Worm (Caenorhabditis elegans) whole organism, young adult: ENCODE measurements around the gene kvs-3.

Experiments
- B0261.1 ChIP-seq: sonication (generic microtip); optimal IDR thresholded peaks from 2 replicates; lab custom pipeline; 2016; ENCODE audit warnings: mild to moderate bottlenecking, missing genetic modification characterization, moderate library complexity, missing compliant biosample characterization
- F10E7.11 ChIP-seq: sonication (generic microtip); optimal IDR thresholded peaks from 2 replicates; lab custom pipeline; 2017; ENCODE audit warnings: mild to moderate bottlenecking, missing genetic modification characterization, moderate library complexity, missing compliant biosample characterization
- F23B12.7 ChIP-seq: sonication (generic microtip); optimal IDR thresholded peaks from 2 replicates; lab custom pipeline; 2017; ENCODE audit warnings: missing genetic modification characterization, mild to moderate bottlenecking, missing compliant biosample characterization, antibody characterized with exemption, moderate library complexity; ENCODE audit not compliant: insufficient read depth
- F39B2.1 ChIP-seq: fragments of 200-800 bp; sonication (Bioruptor generic); IDR thresholded peaks from 2 replicates; pipeline ENCODE4 v1.3.6; 2022; ENCODE audit warnings: missing genetic modification reagents, missing genetic modification characterization, missing compliant biosample characterization
- F55B11.4 ChIP-seq: sonication (generic microtip); optimal IDR thresholded peaks from 2 replicates; lab custom pipeline; 2016; ENCODE audit warnings: missing compliant biosample characterization, missing genetic modification characterization, borderline replicate concordance; ENCODE audit not compliant: insufficient read depth
- F57A8.1 ChIP-seq: fragments of 200-800 bp; sonication (Bioruptor generic); optimal IDR thresholded peaks from 2 replicates; lab custom pipeline; 2018; ENCODE audit warnings: mild to moderate bottlenecking, missing genetic modification characterization, moderate library complexity, missing compliant biosample characterization
- K12H6.12 ChIP-seq: fragments of 200-800 bp; sonication (Bioruptor generic); optimal IDR thresholded peaks from 2 replicates; lab custom pipeline; 2018; ENCODE audit warnings: mild to moderate bottlenecking, missing genetic modification characterization, missing compliant biosample characterization
- Y53G8AR.9 ChIP-seq: fragments of 200-800 bp; sonication (Bioruptor generic); conservative IDR thresholded peaks from 2 replicates; pipeline ENCODE4 v1.3.6; 2022; ENCODE audit warnings: missing genetic modification reagents, missing genetic modification characterization, missing compliant biosample characterization
- Y95B8A.8 ChIP-seq: fragments of 200-800 bp; sonication (Bioruptor generic); IDR thresholded peaks from 2 replicates; pipeline ENCODE4 v1.3.6; 2022; ENCODE audit warnings: missing genetic modification reagents, missing genetic modification characterization, missing compliant biosample characterization
- akir-1 ChIP-seq: fragments of 200-800 bp; sonication (Bioruptor generic); optimal IDR thresholded peaks from 2 replicates; lab custom pipeline; 2018; ENCODE audit warnings: mild to moderate bottlenecking, missing genetic modification characterization, moderate library complexity, missing compliant biosample characterization
- ama-1 ChIP-seq, 3 experiments: fragments of 150-350 bp in 1 of 3; sonication (generic microtip) in 2 of 3; optimal IDR thresholded peaks; 2 replicates each; lab custom pipeline; 2014 to 2018; ENCODE audit warnings: missing biosample characterization in 2 of 3, missing genetic modification characterization in 2 of 3, missing genetic modification reagents in 2 of 3
- attf-3 ChIP-seq: fragments of 200-800 bp; sonication (Bioruptor generic); conservative IDR thresholded peaks from 2 replicates; pipeline ENCODE4 v1.3.6; 2022; ENCODE audit warnings: missing genetic modification reagents, missing genetic modification characterization, missing compliant biosample characterization
- attf-5 ChIP-seq: fragments of 200-800 bp; sonication (Bioruptor generic); optimal IDR thresholded peaks from 2 replicates; lab custom pipeline; 2018; ENCODE audit warnings: mild to moderate bottlenecking, missing genetic modification characterization, missing compliant biosample characterization
- bed-2 ChIP-seq: fragments of 200-800 bp; sonication (Bioruptor generic); IDR thresholded peaks from 2 replicates; pipeline ENCODE4 v1.3.6; 2022; ENCODE audit warnings: missing genetic modification reagents, missing genetic modification characterization, missing compliant biosample characterization
- cebp-1 ChIP-seq, 2 experiments: fragments of 200-800 bp in 1 of 2; sonication (Bioruptor generic) in 1 of 2; sonication (generic microtip) in 1 of 2; IDR thresholded peaks in 1 of 2; optimal IDR thresholded peaks in 1 of 2; 2 replicates each; pipeline versions ENCODE4 v1.3.6 to Lab custom; 2017 to 2022; ENCODE audit warnings: missing compliant biosample characterization in 2 of 2, missing genetic modification characterization in 2 of 2, mild to moderate bottlenecking in 1 of 2, missing genetic modification reagents in 1 of 2, moderate library complexity in 1 of 2
- cebp-2 ChIP-seq: fragments of 200-800 bp; sonication (Bioruptor generic); IDR thresholded peaks from 2 replicates; pipeline ENCODE4 v1.3.6; 2022; ENCODE audit warnings: missing genetic modification characterization, missing compliant biosample characterization
- ceh-40 ChIP-seq: fragments of 200-800 bp; sonication (Bioruptor generic); IDR thresholded peaks from 2 replicates; pipeline ENCODE4 v1.3.6; 2022; ENCODE audit warnings: missing genetic modification characterization, missing compliant biosample characterization
- ceh-79 ChIP-seq: sonication (generic microtip); optimal IDR thresholded peaks from 2 replicates; lab custom pipeline; 2017; ENCODE audit warnings: mild to moderate bottlenecking, missing genetic modification characterization, missing compliant biosample characterization
- die-1 ChIP-seq: sonication (generic microtip); optimal IDR thresholded peaks from 2 replicates; lab custom pipeline; 2016; ENCODE audit warnings: missing genotype, mild to moderate bottlenecking, missing genetic modification characterization, missing compliant biosample characterization
- efl-1 ChIP-seq: fragments of 150-350 bp; optimal IDR thresholded peaks from 2 replicates; lab custom pipeline; 2014; ENCODE audit warnings: missing biosample characterization, missing genetic modification reagents, missing genetic modification characterization
- ekl-4 ChIP-seq: fragments of 200-800 bp; sonication (Bioruptor generic); IDR thresholded peaks from 2 replicates; pipeline ENCODE4 v1.3.6; 2022; ENCODE audit warnings: missing genetic modification reagents, missing genetic modification characterization, missing compliant biosample characterization
- fkh-3 ChIP-seq: sonication (generic microtip); optimal IDR thresholded peaks from 2 replicates; lab custom pipeline; 2016; ENCODE audit warnings: mild to moderate bottlenecking, missing genetic modification characterization, missing compliant biosample characterization
- hlh-12 ChIP-seq: sonication (generic microtip); optimal IDR thresholded peaks from 2 replicates; lab custom pipeline; 2016; ENCODE audit warnings: missing genetic modification characterization, missing compliant biosample characterization
- hlh-26 ChIP-seq: fragments of 200-800 bp; sonication (Bioruptor generic); conservative IDR thresholded peaks from 2 replicates; pipeline ENCODE4 v1.3.6; 2022; ENCODE audit warnings: missing genetic modification reagents, missing genetic modification characterization, missing compliant biosample characterization
- let-607 ChIP-seq, 2 experiments: fragments of 200-800 bp in 1 of 2; sonication (Bioruptor generic) in 1 of 2; sonication (generic microtip) in 1 of 2; optimal IDR thresholded peaks; 2 replicates each; lab custom pipeline; 2016 to 2018; ENCODE audit warnings: mild to moderate bottlenecking in 2 of 2, missing compliant biosample characterization in 2 of 2, missing genetic modification characterization in 2 of 2, moderate library complexity in 2 of 2, missing genotype in 1 of 2
- lin-26 ChIP-seq: fragments of 200-800 bp; sonication (Bioruptor generic); IDR thresholded peaks from 2 replicates; pipeline ENCODE4 v1.3.6; 2022; ENCODE audit warnings: missing genetic modification reagents, missing genetic modification characterization, missing compliant biosample characterization
- lin-35 ChIP-seq, 3 experiments: fragments of 150-350 bp in 2 of 3; sonication (generic microtip) in 1 of 3; optimal IDR thresholded peaks; 2 replicates each; lab custom pipeline; 2014 to 2018; ENCODE audit warnings: missing biosample characterization in 3 of 3, missing genetic modification characterization in 3 of 3, missing genetic modification reagents in 3 of 3
- lsy-27 ChIP-seq: sonication (generic microtip); optimal IDR thresholded peaks from 2 replicates; lab custom pipeline; 2017; ENCODE audit warnings: missing genetic modification characterization, mild to moderate bottlenecking, missing compliant biosample characterization, antibody characterized with exemption, missing genotype, borderline replicate concordance; ENCODE audit not compliant: insufficient read depth
- nfyb-1 ChIP-seq: fragments of 200-800 bp; sonication (Bioruptor generic); IDR thresholded peaks from 2 replicates; pipeline ENCODE4 v1.3.6; 2022; ENCODE audit warnings: missing genetic modification reagents, missing genetic modification characterization, missing compliant biosample characterization
- nhr-120 ChIP-seq: fragments of 200-800 bp; sonication (Bioruptor generic); IDR thresholded peaks from 2 replicates; pipeline ENCODE4 v1.3.6; 2022; ENCODE audit warnings: missing genetic modification characterization, missing compliant biosample characterization
- rec-8 ChIP-seq, 2 experiments: sonication (generic microtip); optimal IDR thresholded peaks; 2 replicates each; lab custom pipeline; 2016; ENCODE audit warnings: mild to moderate bottlenecking in 2 of 2, missing genetic modification characterization in 2 of 2, missing genetic modification reagents in 2 of 2, missing genotype in 2 of 2, missing biosample characterization in 1 of 2, missing compliant biosample characterization in 1 of 2, moderate library complexity in 1 of 2
- snpc-1.3 ChIP-seq: sonication (generic microtip); optimal IDR thresholded peaks from 2 replicates; lab custom pipeline; 2017; ENCODE audit warnings: missing genetic modification characterization, mild to moderate bottlenecking, missing compliant biosample characterization, antibody characterized with exemption, moderate library complexity, missing genotype, missing genetic modification reagents; ENCODE audit not compliant: insufficient read depth
- snpc-3.4 ChIP-seq: sonication (generic microtip); optimal IDR thresholded peaks from 2 replicates; lab custom pipeline; 2017; ENCODE audit warnings: missing genetic modification characterization, mild to moderate bottlenecking, missing compliant biosample characterization, antibody characterized with exemption, moderate library complexity, missing genotype, missing genetic modification reagents
- snpc-4 ChIP-seq, 5 experiments: fragments of 150-350 bp in 1 of 5; sonication (generic microtip) in 4 of 5; optimal IDR thresholded peaks; 2 replicates each; lab custom pipeline; 2014 to 2018; ENCODE audit warnings: missing genetic modification characterization in 5 of 5, missing biosample characterization in 3 of 5, antibody characterized with exemption in 2 of 5, mild to moderate bottlenecking in 2 of 5, missing compliant biosample characterization in 2 of 5, missing genotype in 2 of 5, moderate library complexity in 2 of 5, missing genetic modification reagents in 1 of 5
- somi-1 ChIP-seq: fragments of 200-800 bp; sonication (Bioruptor generic); optimal IDR thresholded peaks from 2 replicates; lab custom pipeline; 2018; ENCODE audit warnings: mild to moderate bottlenecking, missing genetic modification characterization, missing compliant biosample characterization
- tlf-1 ChIP-seq: fragments of 200-800 bp; sonication (Bioruptor generic); optimal IDR thresholded peaks from 2 replicates; lab custom pipeline; 2018; ENCODE audit warnings: mild to moderate bottlenecking, missing genetic modification characterization, missing compliant biosample characterization
- unc-130 ChIP-seq: sonication (generic microtip); optimal IDR thresholded peaks from 2 replicates; lab custom pipeline; 2016; ENCODE audit warnings: missing genetic modification reagents, missing genetic modification characterization, missing compliant biosample characterization
- xnd-1 ChIP-seq: sonication (generic microtip); optimal IDR thresholded peaks from 2 replicates; lab custom pipeline; 2016; ENCODE audit warnings: missing genotype, missing genetic modification reagents, missing genetic modification characterization, missing compliant biosample characterization
- zfh-2 ChIP-seq: fragments of 200-800 bp; sonication (Bioruptor generic); conservative IDR thresholded peaks from 2 replicates; pipeline ENCODE4 v1.3.6; 2022; ENCODE audit warnings: missing genetic modification reagents, missing genetic modification characterization, missing compliant biosample characterization
- zim-3 ChIP-seq: sonication (generic microtip); optimal IDR thresholded peaks from 2 replicates; lab custom pipeline; 2017; ENCODE audit warnings: mild to moderate bottlenecking, missing genetic modification characterization, moderate library complexity, missing compliant biosample characterization
- ztf-22 ChIP-seq: fragments of 200-800 bp; sonication (Bioruptor generic); optimal IDR thresholded peaks from 2 replicates; lab custom pipeline; 2018; ENCODE audit warnings: mild to moderate bottlenecking, missing genetic modification characterization, moderate library complexity, missing compliant biosample characterization
- ztf-26 ChIP-seq: sonication (generic microtip); optimal IDR thresholded peaks from 2 replicates; lab custom pipeline; 2017; ENCODE audit warnings: missing genetic modification characterization, missing compliant biosample characterization

kvs-3 gene

DNA sequence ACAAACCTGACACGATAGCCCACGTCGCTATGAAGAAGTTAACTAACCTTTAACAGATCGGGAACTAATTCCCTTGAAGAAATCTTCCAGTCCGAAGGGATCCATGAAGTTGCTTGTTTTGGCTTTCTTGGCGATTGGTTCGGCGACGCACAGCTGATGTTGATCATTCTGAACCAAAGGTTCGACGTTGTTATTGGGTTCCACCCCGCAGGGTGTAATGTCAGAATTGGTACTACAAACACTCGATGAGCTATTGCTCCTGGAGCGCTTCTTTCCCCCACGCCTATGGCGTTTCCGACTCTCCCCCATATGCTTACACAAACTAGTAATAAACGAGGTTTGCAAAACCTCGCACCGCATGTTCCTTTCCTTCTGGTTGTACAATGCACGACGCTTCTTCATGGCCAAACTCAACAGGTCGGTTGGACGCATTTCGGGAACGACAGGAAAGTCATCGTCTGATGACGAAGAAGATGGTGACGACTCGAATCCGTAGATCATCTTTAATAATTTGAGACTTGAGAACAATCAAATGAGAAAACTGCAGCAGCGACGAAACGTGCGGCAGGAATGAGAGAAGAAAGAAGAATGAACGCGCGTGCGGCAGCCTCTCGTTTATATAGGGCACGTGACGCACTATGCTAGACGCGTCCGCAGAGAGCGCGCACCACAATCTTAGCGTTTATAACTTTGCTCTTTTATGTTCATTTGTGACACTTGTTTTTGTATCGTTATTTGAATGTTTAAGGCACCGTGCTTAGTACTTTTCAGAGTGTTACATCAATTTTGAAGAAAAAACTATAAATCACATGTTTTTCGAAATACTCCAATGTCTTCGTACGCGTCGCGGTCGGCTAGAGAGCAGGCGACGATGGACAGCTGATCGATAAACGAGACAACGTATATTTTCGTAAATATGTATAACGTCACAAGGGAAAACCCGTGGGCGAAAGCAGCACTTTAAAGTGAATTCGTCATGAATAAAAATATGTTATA, 25.8 kb downstream of the kvs-3 start, which contains the start of gene tos-1 (continued):
- TF ChIP-seq rec-8 (tag; optimal IDR thresholded peaks at IDR 0.05; lab: Kevin White, UChicago) (no peak), unc-130 (GFP tag; lab: Kevin White, UChicago) (peak; percentile 21), ztf-26 (tag; lab: Kevin White, UChicago) (peak; percentile 99), nhr-120 (GFP tag; lab: Robert Waterston, UW) (no peak), Y95B8A.8 (GFP tag; lab: Robert Waterston, UW) (peak; percentile 96), lsy-27 (tag; lab: Kevin White, UChicago) (no peak), F23B12.7 (tag; lab: Kevin White, UChicago) (peak; percentile 91), efl-1 (GFP tag; lab: Kevin White, UChicago) (peak; percentile 36), snpc-4 (GFP tag; optimal IDR thresholded peaks at IDR 0.05; lab: Kevin White, UChicago) (peak; percentile 27), snpc-4 (tag; optimal IDR thresholded peaks at IDR 0.05; lab: Kevin White, UChicago) (peak; percentile 70 to 87 (median 80)), die-1 (tag; lab: Kevin White, UChicago) (peak; percentile 88), cebp-2 (no peak; the same call in 1 of the 2 replicates), ekl-4 (GFP tag; lab: Robert Waterston, UW) (peak; percentile 97), ceh-79 (tag; lab: Kevin White, UChicago) (peak; percentile 53), snpc-1.3 (tag; lab: Kevin White, UChicago) (no peak), hlh-12 (tag; lab: Kevin White, UChicago) (no peak), ztf-22 (GFP tag; lab: Kevin White, UChicago) (peak; percentile 93), hlh-26 (no peak), F39B2.1 (GFP tag; lab: Robert Waterston, UW) (no peak), snpc-3.4 (tag; lab: Kevin White, UChicago) (peak; percentile 48), fkh-3 (tag; lab: Kevin White, UChicago) (no peak), F57A8.1 (GFP tag; lab: Kevin White, UChicago) (no peak), lin-26 (peak; percentile 74; the same call in 1 of the 2 replicates), ama-1 (optimal IDR thresholded peaks at IDR 0.05; lab: Kevin White, UChicago) (peak; percentile 99), ama-1 (GFP tag; optimal IDR thresholded peaks at IDR 0.05; lab: Kevin White, UChicago) (no peak), zim-3 (tag; lab: Kevin White, UChicago) (peak; percentile 85), Y53G8AR.9 (peak; percentile 97), cebp-1 (GFP tag; IDR thresholded peaks at IDR 0.05; lab: Robert Waterston, UW) (peak; percentile 91), cebp-1 (tag; optimal IDR thresholded peaks at IDR 0.05; lab: Kevin White, UChicago) (peak; percentile 98), K12H6.12 (tag; lab: Kevin White, UChicago) (peak; percentile 99), let-607 (tag; optimal IDR thresholded peaks at IDR 0.05; lab: Kevin White, UChicago) (peak; percentile 89 to 90), F55B11.4 (no peak), F10E7.11 (tag; lab: Kevin White, UChicago) (peak; percentile 56), nfyb-1 (peak; percentile 96), attf-3 (GFP tag; lab: Robert Waterston, UW) (peak; percentile 87), attf-5 (GFP tag; lab: Kevin White, UChicago) (peak; percentile 95), akir-1 (GFP tag; lab: Kevin White, UChicago) (peak; percentile 4), xnd-1 (tag; lab: Kevin White, UChicago) (no peak), ceh-40 (GFP tag; lab: Robert Waterston, UW) (no peak), bed-2 (GFP tag; lab: Robert Waterston, UW) (no peak), somi-1 (peak; percentile 98), tlf-1 (GFP tag; lab: Kevin White, UChicago) (peak; percentile 96), zfh-2 (GFP tag; lab: Robert Waterston, UW) (no peak; the same call in 1 of the 2 replicates), B0261.1 (tag; lab: Kevin White, UChicago) (peak; percentile 43), lin-35 (GFP tag; optimal IDR thresholded peaks at IDR 0.05; lab: Kevin White, UChicago) (peak in 2 of 3 experiments; percentile 80 to 85)
